Worm (Caenorhabditis elegans) whole organism, young adult: ENCODE measurements around the gene gcy-31.

Source experiments
- Y56A3A.18 ChIP-seq: fragments of 200-800 bp; sonication (Bioruptor generic); IDR thresholded peaks from 2 replicates; pipeline ENCODE4 v1.3.6; 2022; ENCODE audit warnings: missing genetic modification reagents, missing genetic modification characterization, missing compliant biosample characterization
- lin-54 ChIP-seq: fragments of 200-800 bp; sonication (Bioruptor generic); optimal IDR thresholded peaks from 2 replicates; lab custom pipeline; 2018; ENCODE audit warnings: mild to moderate bottlenecking, missing genetic modification characterization, missing compliant biosample characterization

- TF ChIP-seq lin-54 (GFP tag; lab: Kevin White, UChicago): no peak
- no peak for TF ChIP-seq Y56A3A.18 (GFP tag; lab: Robert Waterston, UW)
Observed at ce11 chrX:2385453-2385852, 41.9 kb downstream of the gcy-31 start, which contains the start of gene F47G3.1.
